Worm (Caenorhabditis elegans) whole organism, early embryonic: ENCODE results near the gene T26C5.5.

Experiments
- B0310.2 ChIP-seq: sonication (generic microtip); optimal IDR thresholded peaks from 2 replicates; lab custom pipeline; 2016; ENCODE audit warnings: mild to moderate bottlenecking, missing genetic modification characterization, missing compliant biosample characterization
- F13C5.2 ChIP-seq: sonication (generic microtip); optimal IDR thresholded peaks from 2 replicates; lab custom pipeline; 2017; ENCODE audit warnings: mild to moderate bottlenecking, missing genetic modification characterization, inconsistent platforms, missing compliant biosample characterization
- aly-1 ChIP-seq: sonication (generic microtip); optimal IDR thresholded peaks from 2 replicates; lab custom pipeline; 2016; ENCODE audit warnings: missing genetic modification characterization, missing compliant biosample characterization
- ama-1 ChIP-seq: fragments of 150-350 bp; optimal IDR thresholded peaks from 2 replicates; lab custom pipeline; 2014
- ceh-13 ChIP-seq: fragments of 200-800 bp; sonication (Bioruptor generic); optimal IDR thresholded peaks from 2 replicates; lab custom pipeline; 2018; ENCODE audit warnings: mild to moderate bottlenecking, missing genetic modification characterization, missing compliant biosample characterization
- ceh-36 ChIP-seq: sonication (generic microtip); optimal IDR thresholded peaks from 2 replicates; lab custom pipeline; 2016; ENCODE audit warnings: missing genetic modification characterization, inconsistent platforms, missing compliant biosample characterization
- ets-7 ChIP-seq: sonication (generic microtip); optimal IDR thresholded peaks from 2 replicates; lab custom pipeline; 2016; ENCODE audit warnings: missing genotype, missing genetic modification characterization, missing compliant biosample characterization
- flt-1 ChIP-seq: fragments of 200-800 bp; sonication (Bioruptor generic); IDR thresholded peaks from 2 replicates; pipeline ENCODE4 v1.3.6; 2022; ENCODE audit warnings: missing genetic modification characterization, missing compliant biosample characterization
- hmbx-1 ChIP-seq: sonication (generic microtip); optimal IDR thresholded peaks from 2 replicates; lab custom pipeline; 2016; ENCODE audit warnings: mild to moderate bottlenecking, missing genetic modification characterization, missing compliant biosample characterization
- hmg-4 ChIP-seq: fragments of 200-800 bp; sonication (Bioruptor generic); optimal IDR thresholded peaks from 2 replicates; lab custom pipeline; 2018; ENCODE audit warnings: mild to moderate bottlenecking, missing genetic modification characterization, missing compliant biosample characterization
- hnd-1 ChIP-seq: sonication (generic microtip); optimal IDR thresholded peaks from 2 replicates; lab custom pipeline; 2016; ENCODE audit warnings: missing genetic modification characterization, missing compliant biosample characterization
- pes-1 ChIP-seq: fragments of 200-800 bp; sonication (Bioruptor generic); IDR thresholded peaks from 2 replicates; pipeline ENCODE4 v1.3.6; 2022; ENCODE audit warnings: missing genetic modification reagents, missing genetic modification characterization, missing compliant biosample characterization
- scrt-1 ChIP-seq: fragments of 200-800 bp; sonication (Bioruptor generic); IDR thresholded peaks from 2 replicates; pipeline ENCODE4 v1.3.6; 2022; ENCODE audit warnings: missing genetic modification characterization, missing compliant biosample characterization
- sea-1 ChIP-seq: fragments of 200-800 bp; sonication (Bioruptor generic); conservative IDR thresholded peaks from 2 replicates; pipeline ENCODE4 v1.3.6; 2022; ENCODE audit warnings: missing genetic modification characterization, missing compliant biosample characterization
- tbx-11 ChIP-seq: fragments of 200-800 bp; sonication (Bioruptor generic); IDR thresholded peaks from 2 replicates; pipeline ENCODE4 v1.3.6; 2022; ENCODE audit warnings: missing genetic modification characterization, missing compliant biosample characterization
- tbx-37 ChIP-seq: fragments of 200-800 bp; sonication (Bioruptor generic); conservative IDR thresholded peaks from 2 replicates; pipeline ENCODE4 v1.3.6; 2022; ENCODE audit warnings: missing genetic modification reagents, missing genetic modification characterization, missing compliant biosample characterization
- tra-4 ChIP-seq: sonication (generic microtip); optimal IDR thresholded peaks from 2 replicates; lab custom pipeline; 2017; ENCODE audit warnings: missing genetic modification characterization, missing compliant biosample characterization

The T26C5.5 gene

DNA sequence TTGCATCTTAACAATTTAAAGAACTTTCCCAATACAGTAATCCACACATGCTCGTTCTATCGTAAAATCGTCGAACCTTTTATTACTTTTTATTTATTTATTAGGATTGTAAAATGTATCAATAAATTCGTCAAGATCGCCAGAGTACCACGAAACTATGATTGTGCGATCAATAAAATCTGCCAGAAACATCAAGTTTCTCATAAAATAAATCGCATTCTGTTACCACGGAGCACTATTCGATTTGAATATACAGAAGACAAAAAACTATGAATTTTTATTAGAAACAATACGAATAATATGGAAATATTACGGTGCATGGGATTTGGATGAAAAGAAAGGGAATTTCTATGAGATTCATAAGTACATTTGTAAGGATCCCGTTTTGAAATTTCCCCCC, 20.2 kb upstream of the T26C5.5 start, which contains the start of gene C01G6.2:
Gene C01G6.2, plus strand, starts transcription at position 301 of the 400 bp plus-strand sequence.
- TF ChIP-seq F13C5.2 (tag; lab: Kevin White, UChicago) = no peak
- TF ChIP-seq hnd-1 (tag; lab: Kevin White, UChicago) = no peak
- no peak for TF ChIP-seq ets-7 (tag; lab: Kevin White, UChicago)
- TF ChIP-seq tra-4 = no peak
- no peak for TF ChIP-seq ceh-13 (GFP tag; lab: Kevin White, UChicago)
- no peak for TF ChIP-seq pes-1 (GFP tag; lab: Robert Waterston, UW)
- no peak for TF ChIP-seq aly-1
- no peak for TF ChIP-seq sea-1
- no peak for TF ChIP-seq ama-1
- no peak for TF ChIP-seq hmg-4 (GFP tag; lab: Kevin White, UChicago)
- TF ChIP-seq tbx-11 (GFP tag; lab: Robert Waterston, UW) = no peak
- TF ChIP-seq scrt-1 (GFP tag; lab: Robert Waterston, UW) = no peak
- TF ChIP-seq tbx-37 (GFP tag; lab: Robert Waterston, UW) = no peak
- no peak for TF ChIP-seq hmbx-1
- TF ChIP-seq B0310.2 (tag; lab: Kevin White, UChicago) = no peak
- TF ChIP-seq ceh-36 (tag; lab: Kevin White, UChicago) = no peak

- TF ChIP-seq B0310.2 (tag; lab: Kevin White, UChicago) = no peak
- no peak for TF ChIP-seq F13C5.2 (tag; lab: Kevin White, UChicago)
- no peak for TF ChIP-seq tbx-37 (GFP tag; lab: Robert Waterston, UW)
- TF ChIP-seq tbx-11 (GFP tag; lab: Robert Waterston, UW) = no peak
- TF ChIP-seq scrt-1 (GFP tag; lab: Robert Waterston, UW) = no peak
- no peak for TF ChIP-seq ets-7 (tag; lab: Kevin White, UChicago)
Measured at ce11 chrII:9266252-9266651, 19.7 kb upstream of the T26C5.5 start.

- TF ChIP-seq hnd-1 (tag; lab: Kevin White, UChicago) = no peak
- no peak for TF ChIP-seq tra-4
- TF ChIP-seq flt-1 (GFP tag; lab: Robert Waterston, UW) = no peak
- no peak for TF ChIP-seq F13C5.2 (tag; lab: Kevin White, UChicago)
Measured at ce11 chrII:9265705-9266104, 19.2 kb upstream of the T26C5.5 start.

DNA sequence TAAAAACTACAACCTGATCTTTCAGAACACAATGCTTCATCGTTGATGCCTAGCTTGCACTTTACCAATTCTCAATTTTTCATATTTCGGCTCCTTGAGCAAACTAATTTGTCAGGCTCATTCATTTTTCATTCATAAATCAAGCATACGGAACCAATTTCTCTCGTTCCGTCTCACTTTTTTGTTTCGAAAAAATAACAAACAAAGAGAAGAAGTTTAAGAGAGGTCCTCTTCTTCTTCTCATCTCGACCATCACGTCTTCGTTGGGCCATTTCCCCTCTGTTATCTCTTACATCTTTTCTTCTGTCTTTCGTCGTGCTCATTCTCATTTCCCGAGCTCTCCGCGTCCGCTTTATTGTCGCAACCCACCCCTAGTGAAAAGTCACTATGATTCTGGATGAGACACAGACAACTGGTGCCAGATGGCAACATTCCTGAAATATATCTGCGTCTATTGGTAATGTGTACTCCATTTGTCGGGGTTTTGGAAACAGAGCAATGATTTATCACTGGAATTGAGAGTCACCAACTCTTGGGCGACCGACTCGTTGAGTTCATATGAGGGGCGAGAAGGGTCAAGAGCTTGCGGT, 18.2 kb upstream of the T26C5.5 start:
- no peak for TF ChIP-seq hnd-1 (tag; lab: Kevin White, UChicago)
- no peak for TF ChIP-seq ceh-13 (GFP tag; lab: Kevin White, UChicago)
- TF ChIP-seq sea-1 = no peak
- TF ChIP-seq ets-7 (tag; lab: Kevin White, UChicago) = no peak
- TF ChIP-seq scrt-1 (GFP tag; lab: Robert Waterston, UW) = no peak
- TF ChIP-seq pes-1 (GFP tag; lab: Robert Waterston, UW) = no peak
- no peak for TF ChIP-seq aly-1
- no peak for TF ChIP-seq hmg-4 (GFP tag; lab: Kevin White, UChicago)
- TF ChIP-seq ama-1 = no peak
- no peak for TF ChIP-seq tbx-11 (GFP tag; lab: Robert Waterston, UW)
- TF ChIP-seq tbx-37 (GFP tag; lab: Robert Waterston, UW) = no peak
- no peak for TF ChIP-seq flt-1 (GFP tag; lab: Robert Waterston, UW)
- no peak for TF ChIP-seq B0310.2 (tag; lab: Kevin White, UChicago)
- no peak for TF ChIP-seq ceh-36 (tag; lab: Kevin White, UChicago)

- TF ChIP-seq scrt-1 (GFP tag; lab: Robert Waterston, UW) = no peak
- no peak for TF ChIP-seq aly-1
- no peak for TF ChIP-seq sea-1
- no peak for TF ChIP-seq tbx-37 (GFP tag; lab: Robert Waterston, UW)
- TF ChIP-seq F13C5.2 (tag; lab: Kevin White, UChicago) = no peak
- no peak for TF ChIP-seq ets-7 (tag; lab: Kevin White, UChicago)
- TF ChIP-seq hmg-4 (GFP tag; lab: Kevin White, UChicago) = no peak
- TF ChIP-seq tbx-11 (GFP tag; lab: Robert Waterston, UW) = no peak
- TF ChIP-seq ceh-36 (tag; lab: Kevin White, UChicago) = no peak
- no peak for TF ChIP-seq flt-1 (GFP tag; lab: Robert Waterston, UW)
- TF ChIP-seq B0310.2 (tag; lab: Kevin White, UChicago) = no peak
- no peak for TF ChIP-seq ceh-13 (GFP tag; lab: Kevin White, UChicago)
- no peak for TF ChIP-seq pes-1 (GFP tag; lab: Robert Waterston, UW)
- TF ChIP-seq ama-1 = no peak
- TF ChIP-seq hnd-1 (tag; lab: Kevin White, UChicago) = no peak
- TF ChIP-seq hmbx-1 = no peak
- TF ChIP-seq tra-4 = no peak
Measured at ce11 chrII:9263784-9264183, 17.2 kb upstream of the T26C5.5 start.

ce11 chrII:9262845-9263402, 16.4 kb upstream of the T26C5.5 start:
- TF ChIP-seq ceh-13 (GFP tag; lab: Kevin White, UChicago) = no peak
- TF ChIP-seq B0310.2 (tag; lab: Kevin White, UChicago) = peak; percentile 14
- TF ChIP-seq hmbx-1 = no peak
- TF ChIP-seq pes-1 (GFP tag; lab: Robert Waterston, UW) = no peak
- peak; percentile 2 for TF ChIP-seq ets-7 (tag; lab: Kevin White, UChicago)
- no peak for TF ChIP-seq tra-4
- TF ChIP-seq ama-1 = no peak
- TF ChIP-seq flt-1 (GFP tag; lab: Robert Waterston, UW) = no peak
- TF ChIP-seq tbx-11 (GFP tag; lab: Robert Waterston, UW) = no peak
- peak; percentile 38 for TF ChIP-seq F13C5.2 (tag; lab: Kevin White, UChicago)
- 0 out of 2 replicates have a peak, but pooled peaks have one; percentile 20 for TF ChIP-seq sea-1
- TF ChIP-seq hmg-4 (GFP tag; lab: Kevin White, UChicago) = peak; percentile 85

DNA sequence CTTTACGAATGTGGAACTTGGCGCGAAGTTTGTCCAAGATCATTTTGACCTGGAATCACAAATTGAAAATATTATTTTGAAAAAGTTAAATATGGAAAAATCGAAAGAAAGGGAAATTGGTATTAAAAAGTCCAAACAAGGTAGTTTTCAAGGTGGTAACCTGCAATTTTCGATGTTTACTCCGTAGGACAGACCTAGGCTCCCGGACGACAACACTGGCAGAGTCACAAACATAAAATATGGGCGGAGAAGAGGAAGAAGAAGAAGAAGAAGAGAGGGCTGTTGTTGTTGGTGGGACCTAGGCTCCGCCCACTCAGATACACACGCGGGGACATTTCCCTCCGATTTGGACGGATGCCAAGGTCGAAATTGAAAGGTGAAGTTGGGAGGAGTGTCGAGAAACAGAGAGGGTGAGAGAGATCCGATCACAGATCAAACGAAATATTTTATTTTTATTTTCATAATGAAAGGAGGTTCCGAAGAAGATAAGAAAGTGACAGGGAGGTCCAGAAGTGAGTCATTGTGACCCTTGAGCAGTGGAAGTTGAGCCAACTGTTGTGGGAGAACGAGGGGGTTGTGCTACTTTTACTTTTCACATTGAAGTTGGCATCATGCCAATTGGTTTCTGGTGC, 15.5 kb upstream of the T26C5.5 start, which contains the start of gene aqp-2:
Gene aqp-2, minus strand, starts transcription at position 51 of the 632 bp plus-strand sequence.
- TF ChIP-seq B0310.2 (tag; lab: Kevin White, UChicago) (no peak), F13C5.2 (tag; lab: Kevin White, UChicago) (no peak), hmg-4 (GFP tag; lab: Kevin White, UChicago) (peak; percentile 48), ceh-13 (GFP tag; lab: Kevin White, UChicago) (no peak), ets-7 (tag; lab: Kevin White, UChicago) (no peak)
